Worm (Caenorhabditis elegans) whole organism, L1 larva: ENCODE measurements around the gene K06A4.2.
A peak's percentile ranks its signal among the peaks of the same experiment; 100 is the strongest.

ENCODE experiments used
- C04F5.9 ChIP-seq: sonication (generic microtip); optimal IDR thresholded peaks from 2 replicates; lab custom pipeline; 2016; ENCODE audit warnings: missing genetic modification characterization, missing compliant biosample characterization
- F16B12.6 ChIP-seq: fragments of 150-350 bp; optimal IDR thresholded peaks from 2 replicates; lab custom pipeline; 2014; ENCODE audit warnings: missing biosample characterization, missing genetic modification characterization
- alr-1 ChIP-seq: fragments of 200-800 bp; sonication (Bioruptor generic); optimal IDR thresholded peaks from 2 replicates; lab custom pipeline; 2018; ENCODE audit warnings: borderline replicate concordance, mild to moderate bottlenecking, missing genetic modification characterization, missing compliant biosample characterization
- aly-2 ChIP-seq: fragments of 150-350 bp; optimal IDR thresholded peaks from 2 replicates; lab custom pipeline; 2014; ENCODE audit warnings: missing biosample characterization, missing genetic modification characterization
- efl-1 ChIP-seq, 4 experiments: fragments of 150-350 bp; optimal IDR thresholded peaks in 3 of 4; peaks in 1 of 4; 1 replicate in 1 of 4; 2 replicates in 3 of 4; lab custom pipeline; 2014; ENCODE audit warnings: missing biosample characterization in 2 of 4, missing genetic modification characterization in 2 of 4, missing genetic modification reagents in 2 of 4
- efl-3 ChIP-seq: fragments of 200-800 bp; sonication (Bioruptor generic); optimal IDR thresholded peaks from 2 replicates; lab custom pipeline; 2018; ENCODE audit warnings: mild to moderate bottlenecking, missing genetic modification characterization, missing compliant biosample characterization
- elt-2 ChIP-seq: sonication (generic microtip); optimal IDR thresholded peaks from 2 replicates; lab custom pipeline; 2016; ENCODE audit warnings: missing genetic modification characterization, mild to moderate bottlenecking, inconsistent platforms, missing compliant biosample characterization, missing genetic modification reagents
- elt-3 ChIP-seq, 6 experiments: fragments of 150-350 bp in 1 of 6; sonication (generic microtip); optimal IDR thresholded peaks; 2 replicates each; lab custom pipeline; 2017 to 2018; ENCODE audit warnings: missing biosample characterization in 6 of 6, missing genetic modification characterization in 6 of 6, inconsistent platforms in 1 of 6
- grh-1 ChIP-seq: fragments of 200-800 bp; sonication (Bioruptor generic); IDR thresholded peaks from 2 replicates; pipeline ENCODE4 v1.3.6; 2022; ENCODE audit warnings: missing genetic modification reagents, missing genetic modification characterization, missing compliant biosample characterization
- hlh-4 ChIP-seq: sonication (generic microtip); optimal IDR thresholded peaks from 2 replicates; lab custom pipeline; 2016; ENCODE audit warnings: mild to moderate bottlenecking, missing genetic modification characterization, missing compliant biosample characterization
- isw-1 ChIP-seq: fragments of 200-800 bp; sonication (Bioruptor generic); IDR thresholded peaks from 2 replicates; pipeline ENCODE4 v1.3.6; 2022; ENCODE audit warnings: missing genetic modification characterization, missing compliant biosample characterization
- lin-13 ChIP-seq: fragments of 150-350 bp; optimal IDR thresholded peaks from 2 replicates; lab custom pipeline; 2014; ENCODE audit warnings: missing biosample characterization, missing genetic modification reagents, missing genetic modification characterization
- lin-35 ChIP-seq, 2 experiments: fragments of 150-350 bp; optimal IDR thresholded peaks; 2 replicates each; lab custom pipeline; 2014; ENCODE audit warnings: missing biosample characterization in 2 of 2, missing genetic modification characterization in 2 of 2, missing genetic modification reagents in 2 of 2
- mdl-1 ChIP-seq, 2 experiments: fragments of 150-350 bp; optimal IDR thresholded peaks; 2 replicates each; lab custom pipeline; 2014 to 2017; ENCODE audit warnings: missing biosample characterization in 2 of 2, missing genetic modification characterization in 2 of 2, inconsistent platforms in 1 of 2
- mef-2 ChIP-seq: fragments of 150-350 bp; optimal IDR thresholded peaks from 2 replicates; lab custom pipeline; 2014; ENCODE audit warnings: missing biosample characterization, missing genetic modification characterization
- mep-1 ChIP-seq: fragments of 150-350 bp; optimal IDR thresholded peaks from 2 replicates; lab custom pipeline; 2014; ENCODE audit warnings: missing biosample characterization, missing genetic modification characterization
- nhr-11 ChIP-seq: fragments of 150-350 bp; optimal IDR thresholded peaks from 2 replicates; lab custom pipeline; 2014; ENCODE audit warnings: missing biosample characterization, missing genetic modification characterization
- nhr-20 ChIP-seq: sonication (generic microtip); optimal IDR thresholded peaks from 2 replicates; lab custom pipeline; 2016; ENCODE audit warnings: mild to moderate bottlenecking, missing genetic modification characterization, missing compliant biosample characterization
- nhr-237 ChIP-seq: fragments of 150-350 bp; optimal IDR thresholded peaks from 2 replicates; lab custom pipeline; 2014; ENCODE audit warnings: missing biosample characterization, missing genetic modification characterization
- nhr-28 ChIP-seq: fragments of 150-350 bp; optimal IDR thresholded peaks from 2 replicates; lab custom pipeline; 2014; ENCODE audit warnings: missing biosample characterization, missing genetic modification characterization
- nhr-71 ChIP-seq: sonication (generic microtip); optimal IDR thresholded peaks from 2 replicates; lab custom pipeline; 2016; ENCODE audit warnings: mild to moderate bottlenecking, missing genetic modification characterization, moderate library complexity, missing compliant biosample characterization
- nhr-77 ChIP-seq: fragments of 150-350 bp; optimal IDR thresholded peaks from 2 replicates; lab custom pipeline; 2014; ENCODE audit warnings: missing biosample characterization, missing genetic modification characterization
- nhr-84 ChIP-seq: sonication (generic microtip); optimal IDR thresholded peaks from 2 replicates; lab custom pipeline; 2017; ENCODE audit warnings: missing biosample characterization, missing genetic modification characterization
- pag-3 ChIP-seq: sonication (generic microtip); optimal IDR thresholded peaks from 2 replicates; lab custom pipeline; 2017; ENCODE audit warnings: missing genetic modification characterization, mild to moderate bottlenecking, missing compliant biosample characterization, antibody characterized with exemption, borderline replicate concordance; ENCODE audit not compliant: insufficient read depth
- pqm-1 ChIP-seq: sonication (generic microtip); optimal IDR thresholded peaks from 3 replicates; lab custom pipeline; 2017; ENCODE audit warnings: missing biosample characterization, missing genetic modification characterization
- skn-1 ChIP-seq: fragments of 150-350 bp; optimal IDR thresholded peaks from 2 replicates; lab custom pipeline; 2014; ENCODE audit warnings: missing biosample characterization, missing genetic modification characterization
- sptf-1 ChIP-seq: fragments of 150-350 bp; optimal IDR thresholded peaks from 2 replicates; lab custom pipeline; 2014; ENCODE audit warnings: missing biosample characterization, missing genetic modification characterization
- swsn-7 ChIP-seq: sonication (generic microtip); optimal IDR thresholded peaks from 2 replicates; lab custom pipeline; 2016; ENCODE audit warnings: missing genetic modification characterization, missing compliant biosample characterization
- tbx-2 ChIP-seq: sonication (generic microtip); optimal IDR thresholded peaks from 2 replicates; lab custom pipeline; 2016; ENCODE audit warnings: missing genetic modification characterization, missing compliant biosample characterization
- tlp-1 ChIP-seq: fragments of 150-350 bp; optimal IDR thresholded peaks from 2 replicates; lab custom pipeline; 2014; ENCODE audit warnings: missing biosample characterization, missing genetic modification characterization
- unc-30 ChIP-seq: sonication (generic microtip); optimal IDR thresholded peaks from 2 replicates; lab custom pipeline; 2017; ENCODE audit warnings: missing biosample characterization, missing genetic modification characterization
- unc-86 ChIP-seq: sonication (generic microtip); optimal IDR thresholded peaks from 2 replicates; lab custom pipeline; 2016; ENCODE audit warnings: missing genetic modification characterization, missing compliant biosample characterization
- unc-98 ChIP-seq: fragments of 200-800 bp; sonication (Bioruptor generic); IDR thresholded peaks from 2 replicates; pipeline ENCODE4 v1.3.6; 2022; ENCODE audit warnings: missing genetic modification characterization, missing compliant biosample characterization
- vab-15 ChIP-seq: sonication (generic microtip); optimal IDR thresholded peaks from 2 replicates; lab custom pipeline; 2017; ENCODE audit warnings: missing genotype, mild to moderate bottlenecking, missing genetic modification characterization, missing compliant biosample characterization
- xbp-1 ChIP-seq: sonication (generic microtip); optimal IDR thresholded peaks from 2 replicates; lab custom pipeline; 2016; ENCODE audit warnings: missing genetic modification characterization, missing compliant biosample characterization
- zag-1 ChIP-seq: fragments of 150-350 bp; optimal IDR thresholded peaks from 2 replicates; lab custom pipeline; 2014; ENCODE audit warnings: missing biosample characterization, missing genetic modification characterization
- ztf-4 ChIP-seq: fragments of 150-350 bp; optimal IDR thresholded peaks from 2 replicates; lab custom pipeline; 2014; ENCODE audit warnings: missing biosample characterization, missing genetic modification characterization

Gene K06A4.2

ce11 chrV:9526470-9526869, 42.5 kb downstream of the K06A4.2 start, which contains the start of gene C50F4.1:
Gene C50F4.1, plus strand, starts transcription at chrV:9526793.
- TF ChIP-seq nhr-20 (tag; lab: Kevin White, UChicago) (peak; percentile 11), pqm-1 (tag; lab: Kevin White, UChicago) (no peak), elt-2 (tag; lab: Kevin White, UChicago) (peak; percentile 77), lin-35 (GFP tag; optimal IDR thresholded peaks at IDR 0.05; lab: Kevin White, UChicago) (peak in 1 of 2 experiments; percentile 7), efl-1 (optimal IDR thresholded peaks at IDR 0.05; lab: Kevin White, UChicago) (no peak), efl-1 (GFP tag; optimal IDR thresholded peaks at IDR 0.05 in 1 of 2; lab: Kevin White, UChicago) (peak in 1 of 2 experiments; percentile 41)

ce11 chrV:9527337-9527736, 43.3 kb downstream of the K06A4.2 start:
- TF ChIP-seq mdl-1 (tag; optimal IDR thresholded peaks at IDR 0.05; lab: Kevin White, UChicago), result no peak
- TF ChIP-seq mep-1 (tag; lab: Kevin White, UChicago), result no peak
- no peak for TF ChIP-seq sptf-1 (tag; lab: Kevin White, UChicago)
- TF ChIP-seq unc-86 (tag; lab: Kevin White, UChicago), result no peak
- no peak for TF ChIP-seq vab-15 (tag; lab: Kevin White, UChicago)
- TF ChIP-seq mef-2, result no peak
- TF ChIP-seq xbp-1 (tag; lab: Kevin White, UChicago), result no peak
- TF ChIP-seq hlh-4, result no peak
- no peak for TF ChIP-seq zag-1
- no peak for TF ChIP-seq unc-98 (GFP tag; lab: Robert Waterston, UW)
- TF ChIP-seq F16B12.6, result no peak
- TF ChIP-seq tbx-2, result no peak
- no peak for TF ChIP-seq nhr-28 (tag; lab: Kevin White, UChicago)

- TF ChIP-seq grh-1 (GFP tag; lab: Robert Waterston, UW) (no peak), efl-3 (GFP tag; lab: Kevin White, UChicago) (no peak), nhr-84 (tag; lab: Kevin White, UChicago) (no peak), nhr-71 (tag; lab: Kevin White, UChicago) (no peak), lin-13 (GFP tag; lab: Kevin White, UChicago) (no peak), elt-3 (tag; optimal IDR thresholded peaks at IDR 0.05; lab: Kevin White, UChicago) (no peak), swsn-7 (no peak), nhr-77 (tag; lab: Kevin White, UChicago) (no peak)
- TF ChIP-seq, all 84 proteins: peak for 0
These were observed 44.0 kb downstream of the K06A4.2 start for ce11 chrV:9527984-9528383.

ce11 chrV:9531477-9531876, 47.5 kb downstream of the K06A4.2 start, which contains the start of the genes C50F4.10 and pfk-1.2:
Gene C50F4.10, minus strand, starts transcription at chrV:9531577.
Gene pfk-1.2, plus strand, starts transcription at chrV:9531801.
- TF ChIP-seq nhr-237 (tag; lab: Kevin White, UChicago), result no peak
- no peak for TF ChIP-seq nhr-11
- no peak for TF ChIP-seq skn-1 (tag; lab: Kevin White, UChicago)
- TF ChIP-seq unc-98 (GFP tag; lab: Robert Waterston, UW), result no peak
- no peak for TF ChIP-seq alr-1
- TF ChIP-seq, all 84 proteins: peak for 0

- TF ChIP-seq lin-35 (GFP tag; optimal IDR thresholded peaks at IDR 0.05; lab: Kevin White, UChicago) (no peak), ztf-4 (tag; lab: Kevin White, UChicago) (no peak), isw-1 (GFP tag; lab: Robert Waterston, UW) (no peak), tlp-1 (no peak), unc-30 (tag; lab: Kevin White, UChicago) (no peak), alr-1 (no peak), C04F5.9 (tag; lab: Kevin White, UChicago) (no peak), pqm-1 (tag; lab: Kevin White, UChicago) (no peak), aly-2 (no peak), pag-3 (tag; lab: Kevin White, UChicago) (no peak)
These were observed 50.6 kb downstream of the K06A4.2 start, which contains the start of gene tag-329 for ce11 chrV:9534621-9535020. Gene tag-329, plus strand, starts transcription at chrV:9534921.
